Fruit fly (Drosophila melanogaster): ENCODE data around the gene Myt1.

DNA sequence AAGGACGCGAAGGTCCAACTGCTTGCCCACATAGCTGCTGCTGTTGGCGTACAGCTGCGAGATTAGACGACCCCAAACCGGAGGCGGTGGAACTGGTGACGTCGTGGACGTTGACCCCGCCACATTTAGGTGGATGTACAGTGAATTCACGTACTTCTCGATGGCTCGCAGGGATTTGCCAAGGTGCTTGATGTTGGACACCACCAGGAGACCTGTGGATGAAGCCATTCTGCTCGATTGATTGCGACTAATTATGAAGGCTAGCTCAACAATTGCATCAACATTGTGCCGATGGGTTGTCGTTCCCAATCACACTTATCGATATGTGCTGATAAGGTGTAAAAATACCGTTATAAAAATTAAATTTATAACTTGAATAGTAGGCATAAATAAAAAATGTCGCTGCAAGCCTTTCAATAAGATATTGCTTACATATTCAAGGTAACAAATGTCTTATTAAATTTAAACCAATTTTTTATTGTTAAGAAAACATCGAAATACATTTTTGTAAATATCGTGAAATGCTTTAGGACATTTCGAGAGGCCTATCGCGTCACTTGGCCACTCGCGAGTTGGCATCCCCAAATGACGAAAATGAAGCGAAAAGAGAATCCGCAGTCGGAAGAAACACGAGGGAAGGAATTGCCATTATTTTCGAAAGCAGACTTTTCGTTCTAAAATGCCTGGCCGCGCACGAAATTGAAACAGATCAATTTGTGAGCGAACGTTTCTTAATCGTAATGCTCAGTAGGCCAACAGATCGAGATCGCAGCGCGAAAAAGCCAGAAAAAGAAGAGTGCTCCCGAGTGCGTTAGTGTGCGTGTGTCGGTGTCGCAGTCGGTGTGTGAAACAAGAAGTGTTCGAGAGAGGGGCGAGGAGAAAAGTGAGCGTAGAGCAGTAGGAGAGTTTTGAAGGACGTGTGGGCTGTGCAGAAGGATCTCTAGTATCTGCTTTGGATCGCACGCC, 10.6 kb downstream of the Myt1 start, which contains the start of the genes Ppat-Dpck and scny:
- TF ChIP-seq CG7045 (GFP tag; optimal IDR thresholded peaks at IDR 0.05) = no peak
- TF ChIP-seq CG11617 (GFP tag; optimal IDR thresholded peaks at IDR 0.05) = peak; percentile 60
- TF ChIP-seq CG33017 (tag; optimal IDR thresholded peaks at IDR 0.05) = no peak
- no peak for TF ChIP-seq cnc (optimal IDR thresholded peaks at IDR 0.05)
- peak; percentile 91 for TF ChIP-seq Mnt (GFP tag; optimal IDR thresholded peaks at IDR 0.05)
- TF ChIP-seq CG1620 (GFP tag; optimal IDR thresholded peaks at IDR 0.05) = no peak
- TF ChIP-seq Hr96 (GFP tag; optimal IDR thresholded peaks at IDR 0.05) = no peak
- peak; percentile 48 for TF ChIP-seq CG7101 (tag; optimal IDR thresholded peaks at IDR 0.05)
- TF ChIP-seq cic (GFP tag; optimal IDR thresholded peaks at IDR 0.05) = peak; percentile 52
